Worm (Caenorhabditis elegans) whole organism, early embryonic: ENCODE measurements around the gene mihp-2.

Experiments
- B0310.2 ChIP-seq: sonication (generic microtip); optimal IDR thresholded peaks from 2 replicates; lab custom pipeline; 2016; ENCODE audit warnings: mild to moderate bottlenecking, missing genetic modification characterization, missing compliant biosample characterization
- F13C5.2 ChIP-seq: sonication (generic microtip); optimal IDR thresholded peaks from 2 replicates; lab custom pipeline; 2017; ENCODE audit warnings: mild to moderate bottlenecking, missing genetic modification characterization, inconsistent platforms, missing compliant biosample characterization
- aly-1 ChIP-seq: sonication (generic microtip); optimal IDR thresholded peaks from 2 replicates; lab custom pipeline; 2016; ENCODE audit warnings: missing genetic modification characterization, missing compliant biosample characterization
- ama-1 ChIP-seq: fragments of 150-350 bp; optimal IDR thresholded peaks from 2 replicates; lab custom pipeline; 2014
- ceh-13 ChIP-seq: fragments of 200-800 bp; sonication (Bioruptor generic); optimal IDR thresholded peaks from 2 replicates; lab custom pipeline; 2018; ENCODE audit warnings: mild to moderate bottlenecking, missing genetic modification characterization, missing compliant biosample characterization
- ceh-36 ChIP-seq: sonication (generic microtip); optimal IDR thresholded peaks from 2 replicates; lab custom pipeline; 2016; ENCODE audit warnings: missing genetic modification characterization, inconsistent platforms, missing compliant biosample characterization
- ets-7 ChIP-seq: sonication (generic microtip); optimal IDR thresholded peaks from 2 replicates; lab custom pipeline; 2016; ENCODE audit warnings: missing genotype, missing genetic modification characterization, missing compliant biosample characterization
- flt-1 ChIP-seq: fragments of 200-800 bp; sonication (Bioruptor generic); IDR thresholded peaks from 2 replicates; pipeline ENCODE4 v1.3.6; 2022; ENCODE audit warnings: missing genetic modification characterization, missing compliant biosample characterization
- hmbx-1 ChIP-seq: sonication (generic microtip); optimal IDR thresholded peaks from 2 replicates; lab custom pipeline; 2016; ENCODE audit warnings: mild to moderate bottlenecking, missing genetic modification characterization, missing compliant biosample characterization
- hmg-4 ChIP-seq: fragments of 200-800 bp; sonication (Bioruptor generic); optimal IDR thresholded peaks from 2 replicates; lab custom pipeline; 2018; ENCODE audit warnings: mild to moderate bottlenecking, missing genetic modification characterization, missing compliant biosample characterization
- hnd-1 ChIP-seq: sonication (generic microtip); optimal IDR thresholded peaks from 2 replicates; lab custom pipeline; 2016; ENCODE audit warnings: missing genetic modification characterization, missing compliant biosample characterization
- pes-1 ChIP-seq: fragments of 200-800 bp; sonication (Bioruptor generic); IDR thresholded peaks from 2 replicates; pipeline ENCODE4 v1.3.6; 2022; ENCODE audit warnings: missing genetic modification reagents, missing genetic modification characterization, missing compliant biosample characterization
- scrt-1 ChIP-seq: fragments of 200-800 bp; sonication (Bioruptor generic); IDR thresholded peaks from 2 replicates; pipeline ENCODE4 v1.3.6; 2022; ENCODE audit warnings: missing genetic modification characterization, missing compliant biosample characterization
- sea-1 ChIP-seq: fragments of 200-800 bp; sonication (Bioruptor generic); conservative IDR thresholded peaks from 2 replicates; pipeline ENCODE4 v1.3.6; 2022; ENCODE audit warnings: missing genetic modification characterization, missing compliant biosample characterization
- tbx-11 ChIP-seq: fragments of 200-800 bp; sonication (Bioruptor generic); IDR thresholded peaks from 2 replicates; pipeline ENCODE4 v1.3.6; 2022; ENCODE audit warnings: missing genetic modification characterization, missing compliant biosample characterization
- tbx-37 ChIP-seq: fragments of 200-800 bp; sonication (Bioruptor generic); conservative IDR thresholded peaks from 2 replicates; pipeline ENCODE4 v1.3.6; 2022; ENCODE audit warnings: missing genetic modification reagents, missing genetic modification characterization, missing compliant biosample characterization
- tra-4 ChIP-seq: sonication (generic microtip); optimal IDR thresholded peaks from 2 replicates; lab custom pipeline; 2017; ENCODE audit warnings: missing genetic modification characterization, missing compliant biosample characterization

The mihp-2 gene

ce11 chrV:18903472-18903871 is at the start of gene mihp-2:
mihp-2 (plus strand) TSS chrV:18903772.
- TF ChIP-seq hnd-1 (no peak), hmbx-1 (tag; lab: Kevin White, UChicago) (no peak), ama-1 (no peak), aly-1 (tag; lab: Kevin White, UChicago) (no peak), hmg-4 (GFP tag; lab: Kevin White, UChicago) (no peak), pes-1 (GFP tag; lab: Robert Waterston, UW) (no peak), tbx-37 (GFP tag; lab: Robert Waterston, UW) (no peak), B0310.2 (tag; lab: Kevin White, UChicago) (no peak)

- no peak for TF ChIP-seq sea-1 (GFP tag; lab: Robert Waterston, UW)
- no peak for TF ChIP-seq B0310.2 (tag; lab: Kevin White, UChicago)
- no peak for TF ChIP-seq tra-4 (tag; lab: Kevin White, UChicago)
- TF ChIP-seq aly-1 (tag; lab: Kevin White, UChicago) = no peak
- TF ChIP-seq flt-1 = no peak
- TF ChIP-seq F13C5.2 (tag; lab: Kevin White, UChicago) = no peak
- no peak for TF ChIP-seq hmg-4 (GFP tag; lab: Kevin White, UChicago)
- no peak for TF ChIP-seq hmbx-1 (tag; lab: Kevin White, UChicago)
- no peak for TF ChIP-seq ets-7 (tag; lab: Kevin White, UChicago)
- TF ChIP-seq pes-1 (GFP tag; lab: Robert Waterston, UW) = no peak
- no peak for TF ChIP-seq ama-1
- TF ChIP-seq ceh-36 (tag; lab: Kevin White, UChicago) = no peak
- TF ChIP-seq tbx-11 (GFP tag; lab: Robert Waterston, UW) = no peak
- TF ChIP-seq ceh-13 (GFP tag; lab: Kevin White, UChicago) = no peak
- TF ChIP-seq tbx-37 (GFP tag; lab: Robert Waterston, UW) = no peak
These were observed 48.8 kb upstream of the mihp-2 start for ce11 chrV:18854788-18855187.

ce11 chrV:18859121-18859520 is 44.5 kb upstream of the mihp-2 start, which contains the start of gene wars-1:
wars-1 (minus strand) TSS chrV:18859221.
- TF ChIP-seq flt-1 = no peak
- no peak for TF ChIP-seq B0310.2 (tag; lab: Kevin White, UChicago)
- no peak for TF ChIP-seq tbx-11 (GFP tag; lab: Robert Waterston, UW)
- TF ChIP-seq scrt-1 = no peak
- TF ChIP-seq ceh-36 (tag; lab: Kevin White, UChicago) = no peak
- TF ChIP-seq F13C5.2 (tag; lab: Kevin White, UChicago) = no peak
- no peak for TF ChIP-seq hmg-4 (GFP tag; lab: Kevin White, UChicago)
- TF ChIP-seq hnd-1 = no peak
- no peak for TF ChIP-seq tbx-37 (GFP tag; lab: Robert Waterston, UW)
- no peak for TF ChIP-seq aly-1 (tag; lab: Kevin White, UChicago)
- TF ChIP-seq ama-1 = no peak
- TF ChIP-seq ets-7 (tag; lab: Kevin White, UChicago) = no peak
- no peak for TF ChIP-seq sea-1 (GFP tag; lab: Robert Waterston, UW)
- TF ChIP-seq hmbx-1 (tag; lab: Kevin White, UChicago) = no peak
- TF ChIP-seq pes-1 (GFP tag; lab: Robert Waterston, UW) = no peak
- TF ChIP-seq tra-4 (tag; lab: Kevin White, UChicago) = no peak

ce11 chrV:18868517-18868916 is 35.1 kb upstream of the mihp-2 start:
- no peak for TF ChIP-seq pes-1 (GFP tag; lab: Robert Waterston, UW)
- TF ChIP-seq ets-7 (tag; lab: Kevin White, UChicago) = no peak
- TF ChIP-seq tra-4 (tag; lab: Kevin White, UChicago) = no peak
- no peak for TF ChIP-seq hmbx-1 (tag; lab: Kevin White, UChicago)
- no peak for TF ChIP-seq scrt-1
- TF ChIP-seq hmg-4 (GFP tag; lab: Kevin White, UChicago) = no peak
- TF ChIP-seq tbx-37 (GFP tag; lab: Robert Waterston, UW) = no peak
- no peak for TF ChIP-seq ama-1
- no peak for TF ChIP-seq flt-1
- no peak for TF ChIP-seq B0310.2 (tag; lab: Kevin White, UChicago)

ce11 chrV:18870955-18871354 is 32.6 kb upstream of the mihp-2 start:
- TF ChIP-seq hmg-4 (GFP tag; lab: Kevin White, UChicago) (no peak), ets-7 (tag; lab: Kevin White, UChicago) (no peak), sea-1 (GFP tag; lab: Robert Waterston, UW) (no peak), tbx-11 (GFP tag; lab: Robert Waterston, UW) (no peak), tbx-37 (GFP tag; lab: Robert Waterston, UW) (no peak), F13C5.2 (tag; lab: Kevin White, UChicago) (no peak), tra-4 (tag; lab: Kevin White, UChicago) (no peak), ama-1 (no peak), B0310.2 (tag; lab: Kevin White, UChicago) (no peak), ceh-13 (GFP tag; lab: Kevin White, UChicago) (no peak), scrt-1 (no peak), hmbx-1 (tag; lab: Kevin White, UChicago) (no peak)

ce11 chrV:18873833-18874232 is 29.7 kb upstream of the mihp-2 start, which contains the start of gene ceh-51:
ceh-51 (plus strand) TSS chrV:18874133.
- no peak for TF ChIP-seq ama-1
- no peak for TF ChIP-seq ceh-36 (tag; lab: Kevin White, UChicago)
- TF ChIP-seq ceh-13 (GFP tag; lab: Kevin White, UChicago) = no peak
- TF ChIP-seq sea-1 (GFP tag; lab: Robert Waterston, UW) = no peak
- no peak for TF ChIP-seq hmg-4 (GFP tag; lab: Kevin White, UChicago)
- no peak for TF ChIP-seq scrt-1
- TF ChIP-seq pes-1 (GFP tag; lab: Robert Waterston, UW) = no peak
- TF ChIP-seq tbx-11 (GFP tag; lab: Robert Waterston, UW) = no peak
- TF ChIP-seq F13C5.2 (tag; lab: Kevin White, UChicago) = no peak
- TF ChIP-seq B0310.2 (tag; lab: Kevin White, UChicago) = no peak
- no peak for TF ChIP-seq ets-7 (tag; lab: Kevin White, UChicago)
- TF ChIP-seq aly-1 (tag; lab: Kevin White, UChicago) = no peak
- no peak for TF ChIP-seq flt-1
- no peak for TF ChIP-seq tra-4 (tag; lab: Kevin White, UChicago)
- no peak for TF ChIP-seq hmbx-1 (tag; lab: Kevin White, UChicago)
- TF ChIP-seq tbx-37 (GFP tag; lab: Robert Waterston, UW) = no peak
- TF ChIP-seq hnd-1 = no peak

ce11 chrV:18894924-18895388 is 8.6 kb upstream of the mihp-2 start, which contains the start of gene emb-4:
emb-4 (minus strand) TSS chrV:18894974.
- TF ChIP-seq flt-1 (no peak), tra-4 (tag; lab: Kevin White, UChicago) (no peak), hmg-4 (GFP tag; lab: Kevin White, UChicago) (no peak), ceh-36 (tag; lab: Kevin White, UChicago) (no peak), ama-1 (no peak), scrt-1 (no peak), hmbx-1 (tag; lab: Kevin White, UChicago) (no peak), tbx-37 (GFP tag; lab: Robert Waterston, UW) (no peak), ceh-13 (GFP tag; lab: Kevin White, UChicago) (no peak), tbx-11 (GFP tag; lab: Robert Waterston, UW) (no peak), B0310.2 (tag; lab: Kevin White, UChicago) (no peak), pes-1 (GFP tag; lab: Robert Waterston, UW) (no peak)
